Worm (Caenorhabditis elegans): ENCODE measurements around the gene F01D5.1.

F01D5.1 gene

DNA sequence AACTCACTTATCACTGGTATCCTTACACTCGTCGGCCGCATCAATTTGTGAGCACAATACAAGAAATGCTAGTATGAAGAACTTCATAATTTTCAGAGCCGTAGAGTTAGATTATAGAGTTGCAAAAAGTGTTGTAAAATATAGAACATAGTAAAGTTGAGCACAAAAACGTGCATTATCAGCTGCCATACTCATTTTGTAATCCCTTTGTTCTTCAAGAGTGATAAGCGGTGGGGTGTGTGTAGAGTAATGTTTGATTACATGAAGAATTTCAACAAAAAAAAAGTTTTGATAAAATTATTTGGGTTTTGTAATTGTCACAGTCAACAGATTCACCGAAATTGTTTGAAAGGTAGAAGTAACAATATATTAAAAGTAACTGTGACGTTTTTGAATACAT, 14.5 kb downstream of the F01D5.1 start, which contains the start of the genes Y39G8B.13 and Y39G8B.10:
Y39G8B.13 (minus strand) TSS at position 125 of the 400 bp plus-strand sequence.
Y39G8B.10 (minus strand) TSS at position 193 of the 400 bp plus-strand sequence.
- TF ChIP-seq pqm-1 (tag; optimal IDR thresholded peaks at IDR 0.05) = peak; percentile 78
- TF ChIP-seq elt-2 (tag; optimal IDR thresholded peaks at IDR 0.05) = peak; percentile 86
- TF ChIP-seq eor-1 (tag; optimal IDR thresholded peaks at IDR 0.05) = no peak

DNA sequence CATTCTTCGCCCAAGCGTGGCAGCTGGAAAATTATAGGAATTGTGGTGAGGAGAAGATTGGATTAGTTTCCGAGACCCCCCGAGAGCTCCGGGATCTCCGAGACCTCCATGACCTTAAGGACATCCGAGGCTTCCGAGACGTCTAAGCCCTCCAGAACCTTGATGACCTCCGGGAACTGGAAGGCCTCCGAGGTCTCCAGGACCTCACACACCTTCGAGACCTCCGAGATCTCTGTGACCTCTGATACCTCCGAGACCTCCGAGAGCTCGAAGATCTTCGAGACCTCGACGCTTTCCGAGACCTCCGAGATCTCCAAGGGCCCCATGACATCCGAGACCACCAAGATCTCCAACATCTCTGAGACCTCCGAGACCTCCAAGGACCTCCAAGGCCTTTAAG, 15.1 kb downstream of the F01D5.1 start:
- TF ChIP-seq daf-12 (tag; optimal IDR thresholded peaks at IDR 0.05) (no peak), fkh-10 (GFP tag; optimal IDR thresholded peaks at IDR 0.05) (no peak), ZK546.5 (tag; optimal IDR thresholded peaks at IDR 0.05) (no peak), ztf-4 (tag; optimal IDR thresholded peaks at IDR 0.05) (no peak), jun-1 (tag; optimal IDR thresholded peaks at IDR 0.05) (no peak), lin-15B (tag; optimal IDR thresholded peaks at IDR 0.05) (no peak), tbx-2 (tag; optimal IDR thresholded peaks at IDR 0.05) (no peak), nhr-12 (tag; optimal IDR thresholded peaks at IDR 0.05) (no peak), elt-1 (tag; optimal IDR thresholded peaks at IDR 0.05) (no peak), hmg-11 (tag; optimal IDR thresholded peaks at IDR 0.05) (no peak), pqm-1 (tag; optimal IDR thresholded peaks at IDR 0.05) (no peak), ztf-11 (tag; optimal IDR thresholded peaks at IDR 0.05) (no peak), aly-2 (tag; optimal IDR thresholded peaks at IDR 0.05) (no peak), nhr-67 (tag; optimal IDR thresholded peaks at IDR 0.05) (no peak), ceh-16 (tag; optimal IDR thresholded peaks at IDR 0.05) (no peak), ceh-28 (tag; optimal IDR thresholded peaks at IDR 0.05) (no peak)

DNA sequence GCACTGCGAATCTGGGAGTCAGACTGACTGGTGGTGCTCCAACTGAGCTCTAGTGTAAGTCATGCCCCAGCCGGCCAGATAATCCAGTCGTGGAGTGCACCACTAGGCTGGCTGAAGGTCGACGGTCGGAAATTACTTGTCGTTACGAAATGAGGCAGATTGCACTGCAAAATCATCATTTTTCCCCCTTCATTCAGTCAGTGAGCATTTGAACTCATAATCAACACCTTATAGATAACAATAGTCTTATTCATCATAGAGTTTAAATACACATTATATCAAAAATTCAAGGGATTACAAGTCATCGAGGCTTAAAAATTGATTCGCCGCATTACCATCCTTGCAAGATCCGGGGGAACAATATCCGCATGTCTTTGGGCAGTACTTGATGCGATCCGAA, 15.6 kb downstream of the F01D5.1 start:
- TF ChIP-seq ceh-9 (tag; optimal IDR thresholded peaks at IDR 0.05) (no peak), egl-27 (tag; optimal IDR thresholded peaks at IDR 0.05) (no peak), elt-2 (tag; optimal IDR thresholded peaks at IDR 0.05) (peak; percentile 34), nhr-237 (tag; optimal IDR thresholded peaks at IDR 0.05) (no peak), skn-1 (tag; optimal IDR thresholded peaks at IDR 0.05) (peak; percentile 30), nhr-12 (tag; optimal IDR thresholded peaks at IDR 0.05) (no peak), R02D3.7 (tag; optimal IDR thresholded peaks at IDR 0.05) (no peak), zag-1 (tag; optimal IDR thresholded peaks at IDR 0.05) (no peak), pqm-1 (tag; optimal IDR thresholded peaks at IDR 0.05) (peak; percentile 53)

DNA sequence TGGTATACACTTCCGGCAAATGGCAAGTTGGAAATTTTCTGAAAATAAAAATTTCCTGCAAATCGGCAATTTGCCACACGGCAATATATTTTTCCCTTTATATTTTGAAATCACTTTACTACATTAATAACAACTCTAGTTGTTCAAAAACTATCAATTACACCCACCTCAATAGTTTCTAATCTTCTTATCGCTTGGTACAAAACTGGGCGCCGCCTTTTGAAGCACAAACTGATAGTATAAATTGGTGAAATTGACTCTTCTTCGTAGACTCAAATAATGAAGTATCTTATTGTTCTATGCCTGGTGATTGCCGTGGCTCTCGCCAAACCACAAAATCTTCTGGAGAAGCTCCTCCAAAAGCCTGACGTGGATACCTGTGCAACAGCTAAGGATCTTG, 16.3 kb downstream of the F01D5.1 start, which contains the start of gene Y39G8B.9:
Y39G8B.9 (plus strand) TSS at position 269 of the 400 bp plus-strand sequence.
- TF ChIP-seq R02D3.7 (tag; optimal IDR thresholded peaks at IDR 0.05) (no peak), pqm-1 (tag; optimal IDR thresholded peaks at IDR 0.05) (peak; percentile 5), pha-4 (tag; optimal IDR thresholded peaks at IDR 0.05) (peak; percentile 0), nhr-25 (tag; optimal IDR thresholded peaks at IDR 0.05) (no peak), lsy-12 (tag; optimal IDR thresholded peaks at IDR 0.05) (no peak), ZK546.5 (tag; optimal IDR thresholded peaks at IDR 0.05) (no peak), sea-2 (GFP tag; optimal IDR thresholded peaks at IDR 0.05) (no peak), jun-1 (tag; optimal IDR thresholded peaks at IDR 0.05) (no peak), elt-2 (tag; optimal IDR thresholded peaks at IDR 0.05) (peak; percentile 61)

DNA sequence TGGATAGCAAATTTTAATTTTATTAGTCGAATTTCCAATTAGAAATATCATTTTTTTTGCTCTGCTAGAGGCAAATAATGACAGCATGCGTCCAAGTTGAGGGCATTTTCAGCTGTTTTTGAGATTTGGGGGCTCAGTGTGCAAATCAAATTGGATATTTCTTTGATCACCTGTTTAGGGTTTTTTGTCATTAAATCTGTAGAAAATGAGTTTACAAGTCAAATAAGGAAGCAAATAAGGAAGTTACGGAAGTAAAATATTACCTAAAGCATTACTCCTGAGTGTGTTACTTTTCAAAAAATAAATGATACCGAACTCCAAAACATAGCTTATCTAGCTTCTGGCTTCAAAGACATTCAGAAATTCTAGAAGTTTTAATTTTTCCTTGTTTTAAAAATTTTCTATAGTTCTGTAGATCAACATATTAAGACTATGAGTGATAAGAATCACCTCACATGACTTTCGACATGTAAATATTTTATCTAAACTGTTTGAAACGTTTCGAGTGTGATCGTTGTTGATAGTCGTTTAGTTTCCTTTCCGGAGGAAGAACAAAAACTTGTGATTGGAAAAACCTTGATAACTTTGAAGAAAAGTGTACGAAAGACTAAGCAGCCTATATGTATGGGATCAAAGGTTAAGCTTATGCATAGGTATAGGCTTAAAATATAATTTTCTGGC, 17.4 kb downstream of the F01D5.1 start, which contains the start of gene sre-48:
sre-48 (minus strand) TSS at position 51 of the 681 bp plus-strand sequence.
- no peak for TF ChIP-seq mml-1 (tag; optimal IDR thresholded peaks at IDR 0.05)
- no peak for TF ChIP-seq ztf-11 (tag; optimal IDR thresholded peaks at IDR 0.05)
- TF ChIP-seq ceh-82 (tag; optimal IDR thresholded peaks at IDR 0.05) = no peak
- no peak for TF ChIP-seq ceh-28 (tag; optimal IDR thresholded peaks at IDR 0.05)
- TF ChIP-seq egl-27 (tag; optimal IDR thresholded peaks at IDR 0.05) = no peak
- TF ChIP-seq ztf-4 (tag; optimal IDR thresholded peaks at IDR 0.05) = no peak
- TF ChIP-seq pqm-1 (tag; optimal IDR thresholded peaks at IDR 0.05) = peak; percentile 73
- no peak for TF ChIP-seq unc-39 (tag; optimal IDR thresholded peaks at IDR 0.05)
- peak; percentile 92 for TF ChIP-seq elt-2 (tag; optimal IDR thresholded peaks at IDR 0.05)
- TF ChIP-seq lsy-12 (tag; optimal IDR thresholded peaks at IDR 0.05) = no peak
- TF ChIP-seq lin-15B (tag; optimal IDR thresholded peaks at IDR 0.05) = no peak
- no peak for TF ChIP-seq elt-1 (tag; optimal IDR thresholded peaks at IDR 0.05)
- no peak for TF ChIP-seq mdl-1 (tag; optimal IDR thresholded peaks at IDR 0.05)
- TF ChIP-seq fkh-10 (GFP tag; optimal IDR thresholded peaks at IDR 0.05) = no peak
- no peak for TF ChIP-seq egl-5 (tag; optimal IDR thresholded peaks at IDR 0.05)
- TF ChIP-seq fkh-2 (tag; optimal IDR thresholded peaks at IDR 0.05) = no peak
- no peak for TF ChIP-seq ZK546.5 (tag; optimal IDR thresholded peaks at IDR 0.05)
- no peak for TF ChIP-seq ama-1 (optimal IDR thresholded peaks at IDR 0.05)
- peak; percentile 47 for TF ChIP-seq pha-4 (tag; optimal IDR thresholded peaks at IDR 0.05)
- TF ChIP-seq elt-3 (tag; optimal IDR thresholded peaks at IDR 0.05) = no peak
- no peak for TF ChIP-seq nhr-77 (tag; optimal IDR thresholded peaks at IDR 0.05)
- TF ChIP-seq nhr-23 (tag; optimal IDR thresholded peaks at IDR 0.05) = no peak
- no peak for TF ChIP-seq sea-2 (GFP tag; optimal IDR thresholded peaks at IDR 0.05)
- TF ChIP-seq aly-2 (tag; optimal IDR thresholded peaks at IDR 0.05) = no peak
- TF ChIP-seq jun-1 (tag; optimal IDR thresholded peaks at IDR 0.05) = peak; percentile 85
- TF ChIP-seq nhr-12 (tag; optimal IDR thresholded peaks at IDR 0.05) = no peak
- no peak for TF ChIP-seq nfya-1 (tag; optimal IDR thresholded peaks at IDR 0.05; ENCODE audit: insufficient read depth)
- no peak for TF ChIP-seq nhr-237 (tag; optimal IDR thresholded peaks at IDR 0.05)
- TF ChIP-seq hmg-11 (tag; optimal IDR thresholded peaks at IDR 0.05) = no peak
- no peak for TF ChIP-seq R02D3.7 (tag; optimal IDR thresholded peaks at IDR 0.05)
- no peak for TF ChIP-seq nhr-67 (tag; optimal IDR thresholded peaks at IDR 0.05)
- no peak for TF ChIP-seq nhr-28 (tag; optimal IDR thresholded peaks at IDR 0.05)
- no peak for TF ChIP-seq nhr-76 (tag; optimal IDR thresholded peaks at IDR 0.05)

All from whole organism, L3 larva.